Worm (Caenorhabditis elegans) whole organism, L4 larva: ENCODE data around the gene acd-4.
A peak's percentile ranks its signal among the peaks of the same experiment; 100 is the strongest.

Experiments used
- F10B5.3 ChIP-seq: sonication (generic microtip); optimal IDR thresholded peaks from 2 replicates; lab custom pipeline; 2016; ENCODE audit warnings: mild to moderate bottlenecking, missing genetic modification characterization, missing compliant biosample characterization
- F37D6.2 ChIP-seq: sonication (generic microtip); optimal IDR thresholded peaks from 2 replicates; lab custom pipeline; 2016; ENCODE audit warnings: mild to moderate bottlenecking, missing genetic modification characterization, missing compliant biosample characterization
- F44E2.7 ChIP-seq: fragments of 200-800 bp; sonication (Bioruptor generic); IDR thresholded peaks from 2 replicates; pipeline ENCODE4 v2.1.2; 2022; ENCODE audit warnings: missing genetic modification characterization, missing compliant biosample characterization
- ZK337.2 ChIP-seq: fragments of 200-800 bp; sonication (Bioruptor generic); IDR thresholded peaks from 2 replicates; pipeline ENCODE4 v1.3.6; 2022; ENCODE audit warnings: missing genetic modification reagents, missing genetic modification characterization, missing compliant biosample characterization
- aha-1 ChIP-seq: fragments of 150-350 bp; peaks from one replicate; lab custom pipeline; 2014; ENCODE audit warnings: missing biosample characterization, missing genetic modification characterization
- ama-1 ChIP-seq: fragments of 150-350 bp; optimal IDR thresholded peaks from 2 replicates; lab custom pipeline; 2014; ENCODE audit warnings: inconsistent platforms, mixed read lengths
- arid-1 ChIP-seq: fragments of 200-800 bp; sonication (Bioruptor generic); conservative IDR thresholded peaks from 2 replicates; pipeline ENCODE4 v1.3.6; 2022; ENCODE audit warnings: missing genetic modification reagents, missing genetic modification characterization, missing compliant biosample characterization
- attf-4 ChIP-seq: sonication (generic microtip); optimal IDR thresholded peaks from 3 replicates; lab custom pipeline; 2017; ENCODE audit warnings: missing biosample characterization, missing genetic modification characterization
- daf-16 ChIP-seq, 3 experiments: sonication (generic microtip); optimal IDR thresholded peaks; 2 replicates each; lab custom pipeline; 2016 to 2017; ENCODE audit warnings: missing genetic modification characterization in 3 of 3, missing genetic modification reagents in 3 of 3, mild to moderate bottlenecking in 2 of 3, missing compliant biosample characterization in 2 of 3, missing biosample characterization in 1 of 3, moderate library complexity in 1 of 3
- dmd-6 ChIP-seq: fragments of 200-800 bp; sonication (Bioruptor generic); IDR thresholded peaks from 2 replicates; pipeline ENCODE4 v1.3.6; 2022; ENCODE audit warnings: missing genetic modification reagents, missing genetic modification characterization, missing compliant biosample characterization
- duxl-1 ChIP-seq: sonication (generic microtip); optimal IDR thresholded peaks from 2 replicates; lab custom pipeline; 2016; ENCODE audit warnings: mild to moderate bottlenecking, missing genetic modification characterization, moderate library complexity, missing compliant biosample characterization; ENCODE audit not compliant: poor library complexity
- egl-27 ChIP-seq: sonication (generic microtip); optimal IDR thresholded peaks from 3 replicates; lab custom pipeline; 2017; ENCODE audit warnings: missing biosample characterization, missing genetic modification reagents, missing genetic modification characterization
- egl-43 ChIP-seq: fragments of 200-800 bp; sonication (Bioruptor generic); IDR thresholded peaks from 2 replicates; pipeline ENCODE4 v1.3.6; 2022; ENCODE audit warnings: missing genetic modification reagents, missing genetic modification characterization, missing compliant biosample characterization
- hlh-11 ChIP-seq: fragments of 200-800 bp; sonication (Bioruptor generic); optimal IDR thresholded peaks from 2 replicates; lab custom pipeline; 2018; ENCODE audit warnings: mild to moderate bottlenecking, missing genetic modification characterization, missing compliant biosample characterization
- lin-13 ChIP-seq: fragments of 150-350 bp; optimal IDR thresholded peaks from 2 replicates; lab custom pipeline; 2014; ENCODE audit warnings: missing biosample characterization, missing genetic modification reagents, missing genetic modification characterization
- lin-29 ChIP-seq: fragments of 200-800 bp; sonication (Bioruptor generic); IDR thresholded peaks from 2 replicates; pipeline ENCODE4 v1.3.6; 2022; ENCODE audit warnings: missing genetic modification reagents, missing genetic modification characterization, missing compliant biosample characterization
- lin-38 ChIP-seq: fragments of 200-800 bp; sonication (Bioruptor generic); IDR thresholded peaks from 2 replicates; pipeline ENCODE4 v1.3.6; 2022; ENCODE audit warnings: missing genetic modification reagents, missing genetic modification characterization, missing compliant biosample characterization
- lin-39 ChIP-seq: fragments of 150-350 bp; optimal IDR thresholded peaks from 2 replicates; lab custom pipeline; 2014; ENCODE audit warnings: missing biosample characterization, missing genetic modification reagents, missing genetic modification characterization
- lir-3 ChIP-seq: sonication (generic microtip); optimal IDR thresholded peaks from 2 replicates; lab custom pipeline; 2016; ENCODE audit warnings: mild to moderate bottlenecking, missing genetic modification characterization, missing compliant biosample characterization
- lsy-2 ChIP-seq, 2 experiments: fragments of 150-350 bp in 1 of 2; sonication (generic microtip) in 1 of 2; optimal IDR thresholded peaks; 2 replicates each; lab custom pipeline; 2014 to 2017; ENCODE audit warnings: missing biosample characterization in 2 of 2, missing genetic modification characterization in 2 of 2
- mdl-1 ChIP-seq, 2 experiments: fragments of 150-350 bp in 1 of 2; sonication (generic microtip) in 1 of 2; optimal IDR thresholded peaks; 2 replicates each; lab custom pipeline; 2014 to 2017; ENCODE audit warnings: missing biosample characterization in 2 of 2, missing genetic modification characterization in 2 of 2
- mes-2 ChIP-seq: sonication (generic microtip); optimal IDR thresholded peaks from 2 replicates; lab custom pipeline; 2016; ENCODE audit warnings: missing genotype, mild to moderate bottlenecking, missing genetic modification characterization, missing compliant biosample characterization; ENCODE audit not compliant: poor library complexity, severe bottlenecking
- nhr-10 ChIP-seq: fragments of 150-350 bp; optimal IDR thresholded peaks from 2 replicates; lab custom pipeline; 2014; ENCODE audit warnings: missing biosample characterization, missing genetic modification characterization
- nhr-237 ChIP-seq: sonication (generic microtip); optimal IDR thresholded peaks from 2 replicates; lab custom pipeline; 2017; ENCODE audit warnings: missing biosample characterization, missing genetic modification characterization
- nhr-42 ChIP-seq: fragments of 200-800 bp; sonication (Bioruptor generic); IDR thresholded peaks from 2 replicates; pipeline ENCODE4 v1.3.6; 2022; ENCODE audit warnings: missing genetic modification characterization, missing compliant biosample characterization
- nhr-77 ChIP-seq: fragments of 150-350 bp; optimal IDR thresholded peaks from 2 replicates; lab custom pipeline; 2014; ENCODE audit warnings: missing biosample characterization, missing genetic modification characterization
- saeg-2 ChIP-seq: fragments of 200-800 bp; sonication (Bioruptor generic); IDR thresholded peaks from 2 replicates; pipeline ENCODE4 v1.3.6; 2022; ENCODE audit warnings: missing genetic modification reagents, missing genetic modification characterization, missing compliant biosample characterization
- sdz-12 ChIP-seq: fragments of 200-800 bp; sonication (Bioruptor generic); optimal IDR thresholded peaks from 2 replicates; lab custom pipeline; 2018; ENCODE audit warnings: mild to moderate bottlenecking, missing genetic modification characterization, missing compliant biosample characterization
- unc-39 ChIP-seq: sonication (generic microtip); optimal IDR thresholded peaks from 2 replicates; lab custom pipeline; 2017; ENCODE audit warnings: missing biosample characterization, missing genetic modification characterization
- unc-62 ChIP-seq, 3 experiments: fragments of 150-350 bp in 1 of 3; sonication (generic microtip); optimal IDR thresholded peaks in 2 of 3; peaks in 1 of 3; 1 replicate in 1 of 3; 2 replicates in 2 of 3; lab custom pipeline; 2014 to 2017; ENCODE audit warnings: missing biosample characterization in 3 of 3, missing genetic modification characterization in 3 of 3, missing genetic modification reagents in 3 of 3, missing genotype in 1 of 3

acd-4 gene

DNA sequence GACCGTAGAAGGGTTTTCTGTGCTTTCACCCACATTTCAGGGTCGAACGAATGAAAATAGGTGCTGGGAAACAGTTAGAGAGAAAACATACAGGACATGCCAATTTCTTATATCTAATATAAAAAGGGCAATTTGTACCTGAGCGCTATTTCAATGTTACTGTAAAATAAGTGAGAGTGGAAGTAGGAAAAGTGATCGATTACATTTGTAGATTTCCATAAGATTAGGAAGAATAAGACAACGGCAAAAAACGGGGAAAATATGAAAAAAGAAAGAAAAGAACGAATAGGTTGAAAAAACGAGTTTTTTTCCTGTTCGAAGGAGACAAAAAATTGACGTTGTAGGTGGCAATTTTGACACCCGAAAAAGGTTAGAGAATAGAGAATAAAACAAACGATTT, 30.2 kb downstream of the acd-4 start:
- no peak for TF ChIP-seq lin-29 (GFP tag; lab: Robert Waterston, UW)
- TF ChIP-seq dmd-6: no peak
- peak in 1 of 2 experiments; percentile 28 for TF ChIP-seq unc-62 (GFP tag; optimal IDR thresholded peaks at IDR 0.05 in 1 of 2; lab: Kevin White, UChicago)
- no peak for TF ChIP-seq unc-62 (tag; optimal IDR thresholded peaks at IDR 0.05; lab: Kevin White, UChicago)
- TF ChIP-seq lsy-2 (tag; optimal IDR thresholded peaks at IDR 0.05; lab: Kevin White, UChicago): no peak
- TF ChIP-seq F10B5.3: no peak
- no peak for TF ChIP-seq lir-3 (tag; lab: Kevin White, UChicago)
- no peak for TF ChIP-seq lin-39 (tag; lab: Kevin White, UChicago)

- TF ChIP-seq aha-1 (peak; percentile 95), ZK337.2 (GFP tag; lab: Robert Waterston, UW) (no peak)
Observed at ce11 chrV:8670759-8671158, 32.7 kb downstream of the acd-4 start.

- TF ChIP-seq nhr-42 (GFP tag; lab: Robert Waterston, UW) (no peak), nhr-10 (tag; lab: Kevin White, UChicago) (peak; percentile 44), aha-1 (peak; percentile 52), nhr-77 (tag; lab: Kevin White, UChicago) (peak; percentile 14), unc-62 (GFP tag; optimal IDR thresholded peaks at IDR 0.05 in 1 of 2; lab: Kevin White, UChicago) (peak in 1 of 2 experiments; percentile 32), unc-62 (tag; optimal IDR thresholded peaks at IDR 0.05; lab: Kevin White, UChicago) (no peak)
Observed at ce11 chrV:8671568-8672123, 33.6 kb downstream of the acd-4 start.

ce11 chrV:8673498-8673897, 35.5 kb downstream of the acd-4 start, which contains the start of gene ZC190.5:
TSS of gene ZC190.5 (minus strand) at chrV:8673598.
- TF ChIP-seq aha-1 (peak; percentile 37), lin-13 (GFP tag; lab: Kevin White, UChicago) (no peak)

DNA sequence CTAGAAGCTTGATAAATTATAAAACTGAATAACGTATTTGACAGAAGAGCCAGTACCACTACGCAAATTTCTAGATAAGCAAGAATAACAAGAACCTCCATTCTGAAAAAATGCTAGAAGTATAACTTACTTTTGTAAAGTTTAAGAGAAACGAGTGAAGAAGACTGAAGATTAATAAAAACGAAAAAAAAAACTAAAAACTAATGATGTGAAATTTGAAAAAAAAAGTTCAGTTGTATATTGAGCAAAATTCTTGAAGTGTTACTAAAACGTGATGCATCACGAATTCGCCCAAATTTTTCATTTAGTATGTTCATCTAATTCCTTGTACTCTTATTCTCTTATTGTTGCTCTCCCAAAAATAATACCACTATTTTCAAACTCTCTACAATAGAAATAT, 39.2 kb downstream of the acd-4 start, which contains the start of gene ZC190.6:
Gene ZC190.6 (minus strand): TSS at position 101 of the 400 bp plus-strand sequence.
- TF ChIP-seq unc-39 (tag; lab: Kevin White, UChicago) (no peak), attf-4 (tag; lab: Kevin White, UChicago) (no peak), F37D6.2 (no peak), hlh-11 (no peak), mes-2 (no peak), duxl-1 (tag; lab: Kevin White, UChicago) (no peak), F44E2.7 (no peak), aha-1 (no peak), nhr-237 (no peak), daf-16 (GFP tag; optimal IDR thresholded peaks at IDR 0.05; lab: Kevin White, UChicago) (no peak), daf-16 (tag; optimal IDR thresholded peaks at IDR 0.05; lab: Kevin White, UChicago) (no peak), egl-43 (GFP tag; lab: Robert Waterston, UW) (no peak), egl-27 (tag; lab: Kevin White, UChicago) (no peak), nhr-77 (tag; lab: Kevin White, UChicago) (no peak), ama-1 (lab: Kevin White, UChicago) (no peak), dmd-6 (no peak), mdl-1 (tag; optimal IDR thresholded peaks at IDR 0.05; lab: Kevin White, UChicago) (no peak), lin-38 (GFP tag; lab: Robert Waterston, UW) (no peak), arid-1 (GFP tag; lab: Robert Waterston, UW) (no peak), sdz-12 (GFP tag; lab: Kevin White, UChicago) (no peak)
- TF ChIP-seq, all 104 proteins: peak for 0

DNA sequence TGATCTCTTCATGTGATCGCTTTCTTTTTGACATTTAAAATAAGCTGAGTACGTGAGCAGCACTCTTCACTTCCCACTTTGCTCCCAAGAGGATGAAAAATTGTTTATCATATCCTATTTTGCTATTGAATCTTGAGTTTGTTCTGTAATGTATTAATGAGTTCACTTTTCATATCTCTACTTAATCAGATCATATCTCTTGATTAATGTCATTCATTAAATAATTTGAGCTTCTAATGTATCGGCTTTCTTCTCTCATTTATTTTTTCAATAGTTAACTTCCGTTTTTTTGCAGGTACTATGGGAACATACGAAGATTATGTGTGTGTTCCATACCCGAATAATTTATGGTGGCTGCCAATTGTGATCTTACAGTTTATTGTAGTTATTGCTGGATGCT, 43.0 kb downstream of the acd-4 start, which contains the start of gene ZC190.2:
Gene ZC190.2 (plus strand): TSS at position 301 of the 400 bp plus-strand sequence.
- TF ChIP-seq saeg-2 (GFP tag; lab: Robert Waterston, UW) (no peak), daf-16 (GFP tag; optimal IDR thresholded peaks at IDR 0.05; lab: Kevin White, UChicago) (no peak), daf-16 (tag; optimal IDR thresholded peaks at IDR 0.05; lab: Kevin White, UChicago) (no peak)
